Worm (Caenorhabditis elegans) whole organism, late embryonic: ENCODE results near the gene F13A2.4.

Experiments used
- C08G9.2 ChIP-seq: sonication (generic microtip); optimal IDR thresholded peaks from 2 replicates; lab custom pipeline; 2016; ENCODE audit warnings: mild to moderate bottlenecking, missing genetic modification characterization, moderate library complexity, missing compliant biosample characterization
- C38D4.7 ChIP-seq: fragments of 200-800 bp; sonication (Bioruptor generic); optimal IDR thresholded peaks from 2 replicates; lab custom pipeline; 2018; ENCODE audit warnings: mild to moderate bottlenecking, missing genetic modification characterization, moderate library complexity, missing compliant biosample characterization
- F13H6.1 ChIP-seq: sonication (generic microtip); optimal IDR thresholded peaks from 2 replicates; lab custom pipeline; 2016; ENCODE audit warnings: missing genetic modification characterization, missing compliant biosample characterization
- Y22D7AL.16 ChIP-seq: sonication (generic microtip); optimal IDR thresholded peaks from 2 replicates; lab custom pipeline; 2016; ENCODE audit warnings: missing genetic modification characterization, missing compliant biosample characterization
- ahr-1 ChIP-seq: sonication (generic microtip); optimal IDR thresholded peaks from 2 replicates; lab custom pipeline; 2016; ENCODE audit warnings: missing genetic modification characterization, missing compliant biosample characterization
- ceh-14 ChIP-seq: sonication (generic microtip); optimal IDR thresholded peaks from 2 replicates; lab custom pipeline; 2016; ENCODE audit warnings: missing genotype, missing genetic modification characterization, missing compliant biosample characterization
- ceh-18 ChIP-seq: sonication (generic microtip); optimal IDR thresholded peaks from 2 replicates; lab custom pipeline; 2016; ENCODE audit warnings: missing genetic modification characterization, missing compliant biosample characterization
- ceh-2 ChIP-seq: sonication (generic microtip); optimal IDR thresholded peaks from 2 replicates; lab custom pipeline; 2016; ENCODE audit warnings: missing genotype, missing genetic modification characterization, missing compliant biosample characterization
- ceh-22 ChIP-seq: sonication (generic microtip); optimal IDR thresholded peaks from 2 replicates; lab custom pipeline; 2017; ENCODE audit warnings: missing biosample characterization, missing genetic modification characterization
- ceh-24 ChIP-seq: sonication (generic microtip); optimal IDR thresholded peaks from 2 replicates; lab custom pipeline; 2016; ENCODE audit warnings: mild to moderate bottlenecking, missing genetic modification characterization, missing compliant biosample characterization
- ceh-30 ChIP-seq: fragments of 150-350 bp; optimal IDR thresholded peaks from 2 replicates; lab custom pipeline; 2014; ENCODE audit warnings: missing biosample characterization, missing genetic modification characterization
- ceh-34 ChIP-seq: sonication (generic microtip); optimal IDR thresholded peaks from 2 replicates; lab custom pipeline; 2016; ENCODE audit warnings: mild to moderate bottlenecking, missing genetic modification characterization, missing compliant biosample characterization
- ceh-45 ChIP-seq: fragments of 200-800 bp; sonication (Bioruptor generic); IDR thresholded peaks from 2 replicates; pipeline ENCODE4 v1.3.6; 2022; ENCODE audit warnings: missing genetic modification reagents, missing genetic modification characterization, missing compliant biosample characterization
- ceh-48 ChIP-seq: sonication (generic microtip); optimal IDR thresholded peaks from 2 replicates; lab custom pipeline; 2016; ENCODE audit warnings: missing genetic modification characterization, inconsistent platforms, missing compliant biosample characterization
- ceh-6 ChIP-seq: fragments of 200-800 bp; sonication (Bioruptor generic); optimal IDR thresholded peaks from 2 replicates; lab custom pipeline; 2018; ENCODE audit warnings: mild to moderate bottlenecking, missing genetic modification characterization, missing compliant biosample characterization
- ceh-9 ChIP-seq: sonication (generic microtip); optimal IDR thresholded peaks from 2 replicates; lab custom pipeline; 2016; ENCODE audit warnings: mild to moderate bottlenecking, missing genetic modification characterization, inconsistent platforms, missing compliant biosample characterization
- dve-1 ChIP-seq: sonication (generic microtip); optimal IDR thresholded peaks from 2 replicates; lab custom pipeline; 2017; ENCODE audit warnings: antibody characterized with exemption, mild to moderate bottlenecking, missing genetic modification characterization, missing compliant biosample characterization
- eyg-1 ChIP-seq: sonication (generic microtip); optimal IDR thresholded peaks from 2 replicates; lab custom pipeline; 2016; ENCODE audit warnings: missing genotype, missing genetic modification characterization, missing compliant biosample characterization
- fax-1 ChIP-seq: sonication (generic microtip); optimal IDR thresholded peaks from 2 replicates; lab custom pipeline; 2016; ENCODE audit warnings: missing genotype, missing genetic modification characterization, missing compliant biosample characterization
- fkh-10 ChIP-seq: fragments of 150-350 bp; optimal IDR thresholded peaks from 2 replicates; lab custom pipeline; 2014; ENCODE audit warnings: missing biosample characterization, missing genetic modification reagents, missing genetic modification characterization
- gmeb-2 ChIP-seq: sonication (generic microtip); optimal IDR thresholded peaks from 2 replicates; lab custom pipeline; 2016; ENCODE audit warnings: missing genetic modification characterization, inconsistent platforms, missing compliant biosample characterization
- hlh-13 ChIP-seq: fragments of 200-800 bp; sonication (Bioruptor generic); optimal IDR thresholded peaks from 2 replicates; lab custom pipeline; 2018; ENCODE audit warnings: mild to moderate bottlenecking, missing genetic modification characterization, missing compliant biosample characterization
- hlh-15 ChIP-seq: sonication (generic microtip); optimal IDR thresholded peaks from 2 replicates; lab custom pipeline; 2016; ENCODE audit warnings: missing genetic modification characterization, missing compliant biosample characterization
- hlh-6 ChIP-seq: sonication (generic microtip); optimal IDR thresholded peaks from 2 replicates; lab custom pipeline; 2016; ENCODE audit warnings: missing genotype, missing genetic modification characterization, missing compliant biosample characterization
- hlh-8 ChIP-seq: sonication (generic microtip); optimal IDR thresholded peaks from 2 replicates; lab custom pipeline; 2016; ENCODE audit warnings: missing genotype, missing genetic modification characterization, missing compliant biosample characterization
- lim-6 ChIP-seq: sonication (generic microtip); optimal IDR thresholded peaks from 2 replicates; lab custom pipeline; 2016; ENCODE audit warnings: missing genetic modification characterization, missing compliant biosample characterization
- lin-11 ChIP-seq: fragments of 200-800 bp; sonication (Bioruptor generic); optimal IDR thresholded peaks from 2 replicates; lab custom pipeline; 2018; ENCODE audit warnings: mild to moderate bottlenecking, missing genetic modification characterization, missing compliant biosample characterization
- madf-2 ChIP-seq: sonication (generic microtip); optimal IDR thresholded peaks from 2 replicates; lab custom pipeline; 2017; ENCODE audit warnings: missing genetic modification characterization, missing compliant biosample characterization
- nhr-11 ChIP-seq: fragments of 150-350 bp; optimal IDR thresholded peaks from 2 replicates; lab custom pipeline; 2014; ENCODE audit warnings: missing biosample characterization, missing genetic modification characterization
- npax-4 ChIP-seq: sonication (generic microtip); optimal IDR thresholded peaks from 2 replicates; lab custom pipeline; 2016; ENCODE audit warnings: missing genetic modification characterization, missing compliant biosample characterization
- odd-2 ChIP-seq: sonication (generic microtip); optimal IDR thresholded peaks from 2 replicates; lab custom pipeline; 2017; ENCODE audit warnings: antibody characterized with exemption, mild to moderate bottlenecking, missing genetic modification characterization, missing compliant biosample characterization
- pat-9 ChIP-seq: fragments of 200-800 bp; sonication (Bioruptor generic); optimal IDR thresholded peaks from 2 replicates; lab custom pipeline; 2018; ENCODE audit warnings: mild to moderate bottlenecking, missing genetic modification characterization, moderate library complexity, missing compliant biosample characterization
- pax-1 ChIP-seq: fragments of 150-350 bp; optimal IDR thresholded peaks from 2 replicates; lab custom pipeline; 2014; ENCODE audit warnings: missing biosample characterization, missing genetic modification characterization
- pha-2 ChIP-seq: sonication (generic microtip); optimal IDR thresholded peaks from 2 replicates; lab custom pipeline; 2017; ENCODE audit warnings: mild to moderate bottlenecking, missing genetic modification characterization, missing compliant biosample characterization
- pqm-1 ChIP-seq: sonication (generic microtip); optimal IDR thresholded peaks from 2 replicates; lab custom pipeline; 2016; ENCODE audit warnings: missing genetic modification characterization, missing compliant biosample characterization
- rnt-1 ChIP-seq: sonication (generic microtip); optimal IDR thresholded peaks from 2 replicates; lab custom pipeline; 2016; ENCODE audit warnings: missing genetic modification characterization, missing compliant biosample characterization
- sdc-2 ChIP-seq: sonication (generic microtip); optimal IDR thresholded peaks from 2 replicates; lab custom pipeline; 2016; ENCODE audit warnings: missing genotype, missing genetic modification characterization, missing compliant biosample characterization
- sox-2 ChIP-seq: fragments of 200-800 bp; sonication (Bioruptor generic); IDR thresholded peaks from 2 replicates; pipeline ENCODE4 v1.3.6; 2022; ENCODE audit warnings: missing genetic modification reagents, missing genetic modification characterization, missing compliant biosample characterization
- sox-4 ChIP-seq: sonication (generic microtip); optimal IDR thresholded peaks from 2 replicates; lab custom pipeline; 2017; ENCODE audit warnings: mild to moderate bottlenecking, missing genetic modification characterization, inconsistent platforms, missing compliant biosample characterization
- tbx-2 ChIP-seq: sonication (generic microtip); optimal IDR thresholded peaks from 2 replicates; lab custom pipeline; 2016; ENCODE audit warnings: missing genetic modification characterization, missing compliant biosample characterization
- unc-3 ChIP-seq, 2 experiments: fragments of 200-800 bp in 1 of 2; sonication (Bioruptor generic) in 1 of 2; sonication (generic microtip) in 1 of 2; conservative IDR thresholded peaks in 1 of 2; optimal IDR thresholded peaks in 1 of 2; 2 replicates each; pipeline versions ENCODE4 v1.3.6 to Lab custom; 2016 to 2022; ENCODE audit warnings: missing compliant biosample characterization in 2 of 2, missing genetic modification characterization in 2 of 2, missing genetic modification reagents in 1 of 2
- zip-5 ChIP-seq: sonication (generic microtip); optimal IDR thresholded peaks from 2 replicates; lab custom pipeline; 2016; ENCODE audit warnings: missing genetic modification characterization, missing compliant biosample characterization

Gene F13A2.4

DNA sequence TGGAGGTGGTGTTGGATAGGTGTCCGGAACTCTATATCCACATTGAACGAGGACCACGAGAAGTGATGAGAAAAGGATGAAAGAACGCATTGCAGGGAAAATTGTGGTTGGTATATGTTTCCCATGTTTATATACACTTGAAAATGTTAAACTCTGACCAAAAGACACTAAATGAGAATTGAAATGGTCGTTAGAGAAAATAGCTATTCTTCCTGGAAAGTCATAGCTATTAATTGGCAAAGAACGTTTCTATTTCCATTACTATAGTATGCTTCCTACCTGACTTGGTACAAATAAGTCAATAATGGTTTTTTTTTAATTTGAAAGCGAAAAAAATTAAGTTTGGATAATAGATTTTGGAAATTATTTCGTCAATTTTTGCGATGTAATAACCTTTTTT is 16.7 kb upstream of the F13A2.4 start, which contains the start of gene Y47D7A.18:
Gene Y47D7A.18, minus strand, starts transcription at position 101 of the 400 bp plus-strand sequence.
- no peak for TF ChIP-seq lim-6 (tag; lab: Kevin White, UChicago)
- TF ChIP-seq npax-4 (tag; lab: Kevin White, UChicago), result no peak
- no peak for TF ChIP-seq ceh-45
- no peak for TF ChIP-seq pha-2 (tag; lab: Kevin White, UChicago)
- TF ChIP-seq odd-2 (tag; lab: Kevin White, UChicago), result no peak
- TF ChIP-seq pax-1 (tag; lab: Kevin White, UChicago), result no peak
- TF ChIP-seq rnt-1 (tag; lab: Kevin White, UChicago), result no peak
- no peak for TF ChIP-seq unc-3 (GFP tag; conservative IDR thresholded peaks at IDR 0.05; lab: Robert Waterston, UW)
- TF ChIP-seq unc-3 (tag; optimal IDR thresholded peaks at IDR 0.05; lab: Kevin White, UChicago), result no peak
- TF ChIP-seq sox-4, result no peak
- TF ChIP-seq eyg-1 (tag; lab: Kevin White, UChicago), result no peak
- no peak for TF ChIP-seq Y22D7AL.16
- no peak for TF ChIP-seq F13H6.1 (tag; lab: Kevin White, UChicago)
- TF ChIP-seq hlh-15 (tag; lab: Kevin White, UChicago), result no peak
- no peak for TF ChIP-seq fax-1 (tag; lab: Kevin White, UChicago)
- TF ChIP-seq sdc-2 (tag; lab: Kevin White, UChicago), result no peak
- no peak for TF ChIP-seq ceh-30 (tag; lab: Kevin White, UChicago)
- no peak for TF ChIP-seq ceh-18

DNA sequence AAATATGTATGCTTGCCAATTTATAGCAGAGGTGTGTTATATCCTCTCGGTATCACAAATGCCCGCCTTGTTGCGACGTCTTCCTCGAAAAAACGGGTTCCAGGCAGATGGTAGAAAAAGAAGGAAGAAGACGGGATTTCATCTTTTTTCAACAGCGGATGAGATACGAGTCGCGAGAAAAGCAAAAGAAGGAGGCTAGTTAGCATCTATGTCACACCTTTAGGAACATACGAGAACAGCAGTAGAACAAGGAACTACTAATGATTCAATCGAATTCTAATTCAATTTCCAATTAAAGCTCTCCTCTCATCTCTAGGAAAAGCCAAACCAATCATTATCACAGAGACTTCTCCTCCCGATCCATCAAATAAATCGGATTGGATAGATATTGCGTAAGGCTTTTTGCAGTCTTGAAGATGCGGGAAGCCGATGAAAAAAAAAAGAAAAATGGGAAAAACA is 14.6 kb upstream of the F13A2.4 start, which contains the start of gene grl-5:
Gene grl-5, minus strand, starts transcription at position 51 of the 459 bp plus-strand sequence.
- no peak for TF ChIP-seq fkh-10 (GFP tag; lab: Kevin White, UChicago)
- TF ChIP-seq ahr-1, result no peak
- no peak for TF ChIP-seq ceh-34 (tag; lab: Kevin White, UChicago)
- TF ChIP-seq lim-6 (tag; lab: Kevin White, UChicago), result no peak
- no peak for TF ChIP-seq sox-2 (GFP tag; lab: Robert Waterston, UW)
- TF ChIP-seq ceh-48 (tag; lab: Kevin White, UChicago), result no peak
- no peak for TF ChIP-seq hlh-8 (tag; lab: Kevin White, UChicago)
- no peak for TF ChIP-seq dve-1
- no peak for TF ChIP-seq ceh-6

DNA sequence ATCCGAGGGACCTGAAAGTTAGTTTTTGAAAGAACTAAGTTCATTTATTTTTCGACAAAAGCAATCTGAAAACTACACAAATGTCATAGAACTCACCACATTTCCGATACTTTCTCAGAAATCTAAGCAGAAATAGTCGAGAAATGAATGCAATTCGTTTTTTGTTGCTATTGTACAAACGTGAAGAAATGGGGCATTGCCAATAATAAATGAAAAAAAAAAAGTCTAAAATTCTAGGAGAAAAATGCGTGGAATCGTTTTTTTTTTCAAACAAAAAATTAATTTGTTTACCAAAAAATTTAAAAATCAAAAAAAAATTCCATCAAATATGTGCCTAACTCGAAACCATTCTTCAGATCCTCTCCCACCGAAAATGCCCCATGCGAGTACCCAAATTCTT is 11.7 kb upstream of the F13A2.4 start, which contains the start of gene Y47D7A.17:
Gene Y47D7A.17, minus strand, starts transcription at position 101 of the 400 bp plus-strand sequence.
- TF ChIP-seq ahr-1, result no peak
- TF ChIP-seq odd-2 (tag; lab: Kevin White, UChicago), result no peak
- no peak for TF ChIP-seq C38D4.7 (GFP tag; lab: Kevin White, UChicago)
- TF ChIP-seq fax-1 (tag; lab: Kevin White, UChicago), result no peak
- no peak for TF ChIP-seq sox-2 (GFP tag; lab: Robert Waterston, UW)
- TF ChIP-seq zip-5, result no peak
- TF ChIP-seq ceh-14 (tag; lab: Kevin White, UChicago), result no peak
- TF ChIP-seq nhr-11 (tag; lab: Kevin White, UChicago), result no peak
- TF ChIP-seq ceh-22 (tag; lab: Kevin White, UChicago), result no peak
- no peak for TF ChIP-seq ceh-2 (tag; lab: Kevin White, UChicago)
- TF ChIP-seq gmeb-2 (tag; lab: Kevin White, UChicago), result no peak
- TF ChIP-seq, all 69 proteins: peak for 0

DNA sequence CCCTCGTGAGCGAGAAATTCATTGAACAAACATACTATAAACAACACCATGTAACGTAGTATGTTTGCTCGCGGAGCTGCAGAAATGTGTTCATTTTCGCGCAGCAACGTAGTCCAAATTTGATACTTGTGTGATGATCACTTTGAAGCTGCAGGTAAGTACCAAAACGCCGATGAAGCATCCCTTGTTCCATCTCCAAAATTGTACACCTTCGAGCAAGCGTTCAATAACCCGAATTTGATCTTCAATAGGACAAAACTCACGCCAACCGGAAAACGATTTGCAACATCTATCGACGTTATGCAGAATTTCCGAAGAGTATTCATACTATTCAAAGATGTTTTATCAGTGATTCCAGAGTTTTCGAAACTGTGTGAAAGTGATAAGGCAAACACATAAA is 10.6 kb upstream of the F13A2.4 start, which contains the start of gene Y47D7A.3:
Gene Y47D7A.3, plus strand, starts transcription at position 301 of the 400 bp plus-strand sequence.
- TF ChIP-seq tbx-2 (tag; lab: Kevin White, UChicago) (no peak), nhr-11 (tag; lab: Kevin White, UChicago) (no peak), sox-2 (GFP tag; lab: Robert Waterston, UW) (no peak), pqm-1 (tag; lab: Kevin White, UChicago) (no peak), hlh-8 (tag; lab: Kevin White, UChicago) (no peak), lim-6 (tag; lab: Kevin White, UChicago) (no peak), hlh-13 (GFP tag; lab: Kevin White, UChicago) (no peak), npax-4 (tag; lab: Kevin White, UChicago) (no peak), hlh-6 (tag; lab: Kevin White, UChicago) (no peak), madf-2 (tag; lab: Kevin White, UChicago) (no peak), ceh-9 (no peak), C08G9.2 (tag; lab: Kevin White, UChicago) (no peak), pat-9 (tag; lab: Kevin White, UChicago) (no peak), ahr-1 (no peak), ceh-14 (tag; lab: Kevin White, UChicago) (no peak), ceh-24 (no peak), lin-11 (tag; lab: Kevin White, UChicago) (no peak), pax-1 (tag; lab: Kevin White, UChicago) (no peak)
